Worm (Caenorhabditis elegans): ENCODE data around the gene C23F12.3.

C23F12.3 gene

ce11 chrX:9391345-9391744 is at the start of gene C23F12.3:
Gene C23F12.3, plus strand, starts transcription at chrX:9391645.
- TF ChIP-seq flh-1 (GFP tag; optimal IDR thresholded peaks at IDR 0.05): no peak
- TF ChIP-seq nhr-2 (tag; optimal IDR thresholded peaks at IDR 0.05): no peak
- TF ChIP-seq elt-1 (tag; optimal IDR thresholded peaks at IDR 0.05; ENCODE audit: borderline replicate concordance, insufficient read depth): no peak
- no peak for TF ChIP-seq nhr-28 (tag; optimal IDR thresholded peaks at IDR 0.05)
- no peak for TF ChIP-seq lin-13 (tag; optimal IDR thresholded peaks at IDR 0.05)
- TF ChIP-seq hlh-1 (tag; optimal IDR thresholded peaks at IDR 0.05): no peak
- TF ChIP-seq nhr-76 (tag; optimal IDR thresholded peaks at IDR 0.05): no peak
- TF ChIP-seq zip-8 (tag; optimal IDR thresholded peaks at IDR 0.05): no peak
- no peak for TF ChIP-seq lsy-2 (tag; optimal IDR thresholded peaks at IDR 0.05)
- TF ChIP-seq ceh-83 (GFP tag; optimal IDR thresholded peaks at IDR 0.05): no peak
- no peak for TF ChIP-seq mls-2 (tag; optimal IDR thresholded peaks at IDR 0.05)
- no peak for TF ChIP-seq drap-1 (GFP tag; optimal IDR thresholded peaks at IDR 0.05)
- no peak for TF ChIP-seq mab-5 (tag; optimal IDR thresholded peaks at IDR 0.05)
- TF ChIP-seq unc-120 (tag; optimal IDR thresholded peaks at IDR 0.05; ENCODE audit: poor library complexity, severe bottlenecking): no peak
- TF ChIP-seq ceh-43 (GFP tag; optimal IDR thresholded peaks at IDR 0.05): no peak
- no peak for TF ChIP-seq sptf-1 (tag; optimal IDR thresholded peaks at IDR 0.05)

DNA sequence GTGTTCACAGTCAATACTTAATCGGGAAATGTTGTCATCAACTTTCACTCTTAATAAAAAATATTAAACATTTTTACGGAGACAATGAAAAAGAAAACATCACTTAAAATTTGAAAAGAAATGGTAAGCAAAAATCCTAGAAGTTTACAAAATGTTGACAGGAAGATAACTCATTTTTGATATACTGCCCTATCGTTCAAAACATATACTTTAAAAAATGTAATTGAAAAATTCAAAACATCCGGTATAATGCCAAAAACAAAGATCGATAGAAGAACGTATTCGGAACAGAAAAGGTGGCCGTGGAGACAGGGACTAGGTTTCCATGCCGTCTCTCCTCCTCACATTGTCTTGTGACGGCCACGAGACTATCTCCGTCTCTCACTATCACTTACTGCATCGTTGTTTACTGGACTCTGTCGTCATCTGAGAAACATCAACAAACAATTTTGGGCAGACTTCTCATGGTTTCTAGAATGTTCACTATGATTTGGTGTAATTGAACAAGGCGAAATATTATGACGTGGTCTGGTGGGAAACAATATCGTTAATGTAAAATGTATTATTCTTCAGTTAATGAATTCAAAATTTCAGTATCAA is 44.0 kb upstream of the C23F12.3 start, which contains the start of gene oga-1:
TSS of gene oga-1 (minus strand) at position 51 of the 600 bp plus-strand sequence.
- TF ChIP-seq ces-1 (GFP tag; optimal IDR thresholded peaks at IDR 0.05) (peak; percentile 20), snpc-4 (tag; optimal IDR thresholded peaks at IDR 0.05) (no peak), mep-1 (tag; optimal IDR thresholded peaks at IDR 0.05) (peak; percentile 24), lin-13 (tag; optimal IDR thresholded peaks at IDR 0.05) (peak; percentile 21), unc-62 (GFP tag; optimal IDR thresholded peaks at IDR 0.05) (peak; percentile 40), nhr-237 (tag; optimal IDR thresholded peaks at IDR 0.05) (no peak), lsy-2 (tag; optimal IDR thresholded peaks at IDR 0.05) (no peak), pha-4 (tag; optimal IDR thresholded peaks at IDR 0.05) (peak; percentile 83)

DNA sequence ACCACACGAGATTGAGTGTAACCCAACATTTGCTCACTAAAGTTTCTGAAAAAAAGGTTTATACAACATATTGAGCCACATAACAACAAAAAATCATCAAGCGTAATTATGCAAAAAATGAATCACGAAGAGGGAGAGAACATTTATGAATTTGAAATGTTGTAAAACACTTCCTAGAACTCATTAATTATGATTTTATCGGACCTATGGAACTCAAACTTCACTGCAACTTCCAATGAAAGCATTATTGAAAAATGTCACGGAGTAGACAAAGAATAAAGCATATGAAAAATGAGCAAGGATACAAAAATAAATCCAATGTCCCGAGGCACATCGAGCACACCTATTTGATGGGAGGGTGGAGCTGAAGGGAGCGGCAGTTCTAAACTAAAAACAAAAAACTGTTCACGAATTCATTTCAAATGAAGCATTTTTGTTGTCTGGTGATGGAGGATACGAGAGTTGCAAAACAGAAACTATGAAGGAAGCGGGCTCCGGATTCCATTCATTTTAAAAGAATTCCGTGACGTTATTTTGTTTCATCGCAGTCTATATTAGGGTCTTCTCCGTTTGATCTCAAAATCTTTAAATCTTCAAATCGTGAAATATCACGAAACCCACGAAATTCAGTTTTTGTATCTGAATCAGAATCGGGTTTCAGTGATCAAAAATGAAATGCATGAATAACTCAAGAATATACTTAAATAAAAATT is 41.4 kb upstream of the C23F12.3 start, which contains the start of gene flp-20:
TSS of gene flp-20 (minus strand) at position 51 of the 713 bp plus-strand sequence.
- no peak for TF ChIP-seq lsy-2 (tag; optimal IDR thresholded peaks at IDR 0.05)
- no peak for TF ChIP-seq zip-8 (tag; optimal IDR thresholded peaks at IDR 0.05)
- no peak for TF ChIP-seq snpc-4 (tag; optimal IDR thresholded peaks at IDR 0.05)
- TF ChIP-seq ztf-11 (tag; optimal IDR thresholded peaks at IDR 0.05): no peak
- no peak for TF ChIP-seq nhr-237 (tag; optimal IDR thresholded peaks at IDR 0.05)
- no peak for TF ChIP-seq nhr-2 (tag; optimal IDR thresholded peaks at IDR 0.05)
- TF ChIP-seq mls-2 (tag; optimal IDR thresholded peaks at IDR 0.05): no peak
- TF ChIP-seq unc-39 (tag; optimal IDR thresholded peaks at IDR 0.05): no peak
- no peak for TF ChIP-seq ham-2 (GFP tag; optimal IDR thresholded peaks at IDR 0.05)
- no peak for TF ChIP-seq unc-120 (tag; optimal IDR thresholded peaks at IDR 0.05; ENCODE audit: poor library complexity, severe bottlenecking)
- TF ChIP-seq hlh-1 (tag; optimal IDR thresholded peaks at IDR 0.05): no peak
- no peak for TF ChIP-seq cnd-1 (tag; optimal IDR thresholded peaks at IDR 0.05)
- no peak for TF ChIP-seq ceh-43 (GFP tag; optimal IDR thresholded peaks at IDR 0.05)

- no peak for TF ChIP-seq ceh-43 (GFP tag; optimal IDR thresholded peaks at IDR 0.05)
- no peak for TF ChIP-seq drap-1 (GFP tag; optimal IDR thresholded peaks at IDR 0.05)
- TF ChIP-seq mep-1 (tag; optimal IDR thresholded peaks at IDR 0.05): no peak
- TF ChIP-seq mls-2 (tag; optimal IDR thresholded peaks at IDR 0.05): no peak
- peak; percentile 73 for TF ChIP-seq ces-1 (GFP tag; optimal IDR thresholded peaks at IDR 0.05)
- TF ChIP-seq blmp-1 (tag; optimal IDR thresholded peaks at IDR 0.05): no peak
Observed at ce11 chrX:9361136-9361535, 30.3 kb upstream of the C23F12.3 start.

DNA sequence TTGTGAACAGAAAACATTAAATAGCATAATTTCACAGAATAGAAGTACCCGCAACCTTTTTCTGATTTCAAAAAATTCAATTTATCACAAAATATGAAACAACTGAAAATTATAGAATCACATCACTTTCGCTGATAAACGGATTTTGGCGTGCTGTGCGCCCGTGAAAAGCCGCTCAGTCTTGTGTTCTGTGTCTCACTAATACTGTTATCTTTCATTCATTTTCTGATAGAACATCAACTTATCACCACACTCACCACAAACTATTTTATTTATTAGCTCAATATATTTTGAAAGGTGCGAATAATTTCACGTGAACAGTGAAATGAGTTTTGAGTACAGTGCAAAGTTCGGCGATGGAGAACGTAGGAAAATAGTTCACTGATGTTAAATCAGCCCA is 27.4 kb upstream of the C23F12.3 start:
- TF ChIP-seq lin-13 (tag; optimal IDR thresholded peaks at IDR 0.05) (no peak), unc-62 (GFP tag; optimal IDR thresholded peaks at IDR 0.05) (no peak), hlh-1 (tag; optimal IDR thresholded peaks at IDR 0.05) (no peak), nhr-237 (tag; optimal IDR thresholded peaks at IDR 0.05) (no peak), nhr-2 (tag; optimal IDR thresholded peaks at IDR 0.05) (no peak), lin-32 (GFP tag; optimal IDR thresholded peaks at IDR 0.05) (no peak), ztf-11 (tag; optimal IDR thresholded peaks at IDR 0.05) (no peak), bed-3 (GFP tag; optimal IDR thresholded peaks at IDR 0.05) (no peak), ham-2 (GFP tag; optimal IDR thresholded peaks at IDR 0.05) (no peak)

All from whole organism, mixed stage, embryonic.